Worm (Caenorhabditis elegans) whole organism, young adult: ENCODE results near the gene M03D4.4.

Source experiments
- B0261.1 ChIP-seq: sonication (generic microtip); optimal IDR thresholded peaks from 2 replicates; lab custom pipeline; 2016; ENCODE audit warnings: mild to moderate bottlenecking, missing genetic modification characterization, moderate library complexity, missing compliant biosample characterization
- F39B2.1 ChIP-seq: fragments of 200-800 bp; sonication (Bioruptor generic); IDR thresholded peaks from 2 replicates; pipeline ENCODE4 v1.3.6; 2022; ENCODE audit warnings: missing genetic modification reagents, missing genetic modification characterization, missing compliant biosample characterization
- T26A5.8 ChIP-seq: sonication (generic microtip); optimal IDR thresholded peaks from 2 replicates; lab custom pipeline; 2016; ENCODE audit warnings: missing genetic modification characterization, missing compliant biosample characterization
- Y56A3A.18 ChIP-seq: fragments of 200-800 bp; sonication (Bioruptor generic); IDR thresholded peaks from 2 replicates; pipeline ENCODE4 v1.3.6; 2022; ENCODE audit warnings: missing genetic modification reagents, missing genetic modification characterization, missing compliant biosample characterization
- Y67H2A.10 ChIP-seq: fragments of 200-800 bp; sonication (Bioruptor generic); conservative IDR thresholded peaks from 2 replicates; pipeline ENCODE4 v1.3.6; 2022; ENCODE audit warnings: missing genetic modification reagents, missing genetic modification characterization, missing compliant biosample characterization
- aptf-3 ChIP-seq: fragments of 200-800 bp; sonication (Bioruptor generic); IDR thresholded peaks from 2 replicates; pipeline ENCODE4 v1.3.6; 2022; ENCODE audit warnings: missing genetic modification characterization, missing compliant biosample characterization
- athp-1 ChIP-seq: sonication (generic microtip); optimal IDR thresholded peaks from 2 replicates; lab custom pipeline; 2017; ENCODE audit warnings: mild to moderate bottlenecking, missing genetic modification characterization, missing compliant biosample characterization
- ceh-100 ChIP-seq: fragments of 200-800 bp; sonication (Bioruptor generic); IDR thresholded peaks from 2 replicates; pipeline ENCODE4 v1.3.6; 2022; ENCODE audit warnings: missing genetic modification reagents, missing genetic modification characterization, missing compliant biosample characterization
- dox-1 ChIP-seq: fragments of 200-800 bp; sonication (Bioruptor generic); IDR thresholded peaks from 2 replicates; pipeline ENCODE4 v1.3.6; 2022; ENCODE audit warnings: missing genetic modification reagents, missing genetic modification characterization, missing compliant biosample characterization
- dpff-1 ChIP-seq: sonication (generic microtip); optimal IDR thresholded peaks from 2 replicates; lab custom pipeline; 2017; ENCODE audit warnings: mild to moderate bottlenecking, missing genetic modification characterization, missing compliant biosample characterization
- ets-4 ChIP-seq: fragments of 200-800 bp; sonication (Bioruptor generic); optimal IDR thresholded peaks from 2 replicates; lab custom pipeline; 2018; ENCODE audit warnings: mild to moderate bottlenecking, missing genetic modification characterization, missing compliant biosample characterization
- gei-17 ChIP-seq: fragments of 200-800 bp; sonication (Bioruptor generic); optimal IDR thresholded peaks from 2 replicates; lab custom pipeline; 2018; ENCODE audit warnings: mild to moderate bottlenecking, missing genetic modification characterization, missing compliant biosample characterization
- hmg-1.2 ChIP-seq: fragments of 200-800 bp; sonication (Bioruptor generic); IDR thresholded peaks from 2 replicates; pipeline ENCODE4 v1.3.6; 2022; ENCODE audit warnings: missing genetic modification reagents, missing genetic modification characterization, missing compliant biosample characterization
- let-607 ChIP-seq, 2 experiments: fragments of 200-800 bp in 1 of 2; sonication (Bioruptor generic) in 1 of 2; sonication (generic microtip) in 1 of 2; optimal IDR thresholded peaks; 2 replicates each; lab custom pipeline; 2016 to 2018; ENCODE audit warnings: mild to moderate bottlenecking in 2 of 2, missing compliant biosample characterization in 2 of 2, missing genetic modification characterization in 2 of 2, moderate library complexity in 2 of 2, missing genotype in 1 of 2
- madf-10 ChIP-seq: sonication (generic microtip); optimal IDR thresholded peaks from 2 replicates; lab custom pipeline; 2016; ENCODE audit warnings: mild to moderate bottlenecking, missing genetic modification characterization, missing compliant biosample characterization
- madf-6 ChIP-seq: fragments of 200-800 bp; sonication (Bioruptor generic); IDR thresholded peaks from 2 replicates; pipeline ENCODE4 v1.3.6; 2022; ENCODE audit warnings: missing genetic modification reagents, missing genetic modification characterization, missing compliant biosample characterization
- mes-4 ChIP-seq: sonication (generic microtip); optimal IDR thresholded peaks from 2 replicates; lab custom pipeline; 2016; ENCODE audit warnings: missing genotype, missing genetic modification characterization, missing compliant biosample characterization
- nfya-2 ChIP-seq: fragments of 200-800 bp; sonication (Bioruptor generic); IDR thresholded peaks from 2 replicates; pipeline ENCODE4 v1.3.6; 2022; ENCODE audit warnings: missing genetic modification reagents, missing genetic modification characterization, missing compliant biosample characterization
- nhr-120 ChIP-seq: fragments of 200-800 bp; sonication (Bioruptor generic); IDR thresholded peaks from 2 replicates; pipeline ENCODE4 v1.3.6; 2022; ENCODE audit warnings: missing genetic modification characterization, missing compliant biosample characterization
- nhr-27 ChIP-seq: fragments of 200-800 bp; sonication (Bioruptor generic); optimal IDR thresholded peaks from 2 replicates; lab custom pipeline; 2018; ENCODE audit warnings: mild to moderate bottlenecking, missing genetic modification characterization, moderate library complexity, missing compliant biosample characterization
- nhr-90 ChIP-seq: sonication (generic microtip); optimal IDR thresholded peaks from 2 replicates; lab custom pipeline; 2016; ENCODE audit warnings: missing genotype, mild to moderate bottlenecking, missing genetic modification characterization, missing compliant biosample characterization
- pbrm-1 ChIP-seq: fragments of 200-800 bp; sonication (Bioruptor generic); IDR thresholded peaks from 2 replicates; pipeline ENCODE4 v1.3.6; 2022; ENCODE audit warnings: missing genetic modification reagents, missing genetic modification characterization, missing compliant biosample characterization
- rcor-1 ChIP-seq: fragments of 200-800 bp; sonication (Bioruptor generic); IDR thresholded peaks from 2 replicates; pipeline ENCODE4 v1.3.6; 2022; ENCODE audit warnings: missing genetic modification reagents, missing genetic modification characterization, missing compliant biosample characterization
- rpc-1 ChIP-seq, 2 experiments: fragments of 150-350 bp in 1 of 2; sonication (generic microtip) in 1 of 2; optimal IDR thresholded peaks; 2 replicates each; lab custom pipeline; 2014 to 2018; ENCODE audit warnings: missing biosample characterization in 1 of 2, missing genetic modification characterization in 1 of 2, missing genetic modification reagents in 1 of 2, missing genotype in 1 of 2
- snpc-1.3 ChIP-seq: sonication (generic microtip); optimal IDR thresholded peaks from 2 replicates; lab custom pipeline; 2017; ENCODE audit warnings: missing genetic modification characterization, mild to moderate bottlenecking, missing compliant biosample characterization, antibody characterized with exemption, moderate library complexity, missing genotype, missing genetic modification reagents; ENCODE audit not compliant: insufficient read depth
- snpc-4 ChIP-seq, 5 experiments: fragments of 150-350 bp in 1 of 5; sonication (generic microtip) in 4 of 5; optimal IDR thresholded peaks; 2 replicates each; lab custom pipeline; 2014 to 2018; ENCODE audit warnings: missing genetic modification characterization in 5 of 5, missing biosample characterization in 3 of 5, antibody characterized with exemption in 2 of 5, mild to moderate bottlenecking in 2 of 5, missing compliant biosample characterization in 2 of 5, missing genotype in 2 of 5, moderate library complexity in 2 of 5, missing genetic modification reagents in 1 of 5
- sptf-2 ChIP-seq: fragments of 200-800 bp; sonication (Bioruptor generic); optimal IDR thresholded peaks from 2 replicates; lab custom pipeline; 2018; ENCODE audit warnings: mild to moderate bottlenecking, missing genetic modification characterization, missing compliant biosample characterization
- tbp1 ChIP-seq: fragments of 200-800 bp; sonication (Bioruptor generic); optimal IDR thresholded peaks from 2 replicates; lab custom pipeline; 2018; ENCODE audit warnings: mild to moderate bottlenecking, missing genetic modification characterization, missing compliant biosample characterization
- unc-130 ChIP-seq: sonication (generic microtip); optimal IDR thresholded peaks from 2 replicates; lab custom pipeline; 2016; ENCODE audit warnings: missing genetic modification reagents, missing genetic modification characterization, missing compliant biosample characterization
- xnd-1 ChIP-seq: sonication (generic microtip); optimal IDR thresholded peaks from 2 replicates; lab custom pipeline; 2016; ENCODE audit warnings: missing genotype, missing genetic modification reagents, missing genetic modification characterization, missing compliant biosample characterization
- zim-3 ChIP-seq: sonication (generic microtip); optimal IDR thresholded peaks from 2 replicates; lab custom pipeline; 2017; ENCODE audit warnings: mild to moderate bottlenecking, missing genetic modification characterization, moderate library complexity, missing compliant biosample characterization
- ztf-18 ChIP-seq: sonication (generic microtip); optimal IDR thresholded peaks from 2 replicates; lab custom pipeline; 2016; ENCODE audit warnings: missing genotype, mild to moderate bottlenecking, missing genetic modification characterization, missing compliant biosample characterization

M03D4.4 gene

DNA sequence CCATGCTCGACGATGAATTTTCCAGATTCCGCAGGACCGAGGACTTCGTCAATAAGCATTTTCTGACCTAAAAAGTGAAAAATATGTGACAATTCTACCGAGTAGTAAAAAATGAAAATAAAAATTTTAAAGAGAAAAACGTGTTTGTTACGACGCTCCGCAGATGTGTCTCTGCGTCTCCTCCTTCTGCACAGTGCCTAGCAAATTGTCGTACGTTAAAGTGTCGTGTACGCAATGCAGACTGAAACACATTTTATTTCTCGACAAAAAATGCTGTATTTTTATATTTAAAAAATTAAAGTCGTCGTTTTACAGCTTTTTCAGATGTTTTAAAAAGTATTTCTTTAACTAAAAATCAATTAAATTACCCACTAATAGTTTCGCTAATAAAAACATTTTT, 29.7 kb upstream of the M03D4.4 start, which contains the start of gene C11D2.4:
TSS of gene C11D2.4 (minus strand) at position 128 of the 400 bp plus-strand sequence.
- TF ChIP-seq madf-10: no peak
- no peak for TF ChIP-seq Y67H2A.10
- no peak; the same call in 1 of the 2 replicates for TF ChIP-seq rcor-1 (GFP tag; lab: Robert Waterston, UW)
- peak; percentile 50 for TF ChIP-seq snpc-4 (GFP tag; optimal IDR thresholded peaks at IDR 0.05; lab: Kevin White, UChicago)
- peak; percentile 22 to 84 (median 80) for TF ChIP-seq snpc-4 (tag; optimal IDR thresholded peaks at IDR 0.05; lab: Kevin White, UChicago)
- no peak for TF ChIP-seq gei-17
- TF ChIP-seq hmg-1.2: peak; percentile 98
- peak; percentile 36 for TF ChIP-seq snpc-1.3 (tag; lab: Kevin White, UChicago)
- TF ChIP-seq nfya-2 (GFP tag; lab: Robert Waterston, UW): no peak
- TF ChIP-seq tbp1: peak; percentile 21
- no peak for TF ChIP-seq aptf-3
- no peak for TF ChIP-seq F39B2.1 (GFP tag; lab: Robert Waterston, UW)

DNA sequence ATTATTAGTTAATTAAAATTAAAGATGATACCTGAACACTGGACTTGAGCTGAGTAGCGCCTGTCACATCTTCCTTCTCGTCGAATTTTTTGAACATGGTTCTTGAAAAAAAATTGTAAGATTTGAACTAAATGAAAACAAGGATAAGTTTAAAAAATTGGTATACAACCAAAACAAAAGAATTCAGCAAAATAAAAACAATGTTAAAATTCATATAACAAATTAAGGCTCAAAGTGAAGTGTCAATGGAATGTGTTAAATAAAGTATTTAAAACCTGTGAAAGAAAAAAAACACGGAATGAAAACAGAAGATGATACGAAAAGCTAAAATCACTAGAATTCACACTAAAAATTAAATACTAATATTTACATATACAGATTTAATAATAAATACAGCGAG, 28.2 kb upstream of the M03D4.4 start, which contains the start of gene C11D2.7:
TSS of gene C11D2.7 (minus strand) at position 101 of the 400 bp plus-strand sequence.
- TF ChIP-seq Y56A3A.18 (GFP tag; lab: Robert Waterston, UW): no peak
- TF ChIP-seq snpc-4 (GFP tag; optimal IDR thresholded peaks at IDR 0.05; lab: Kevin White, UChicago): peak; percentile 16
- TF ChIP-seq snpc-4 (tag; optimal IDR thresholded peaks at IDR 0.05; lab: Kevin White, UChicago): peak in 1 of 4 experiments; percentile 57

DNA sequence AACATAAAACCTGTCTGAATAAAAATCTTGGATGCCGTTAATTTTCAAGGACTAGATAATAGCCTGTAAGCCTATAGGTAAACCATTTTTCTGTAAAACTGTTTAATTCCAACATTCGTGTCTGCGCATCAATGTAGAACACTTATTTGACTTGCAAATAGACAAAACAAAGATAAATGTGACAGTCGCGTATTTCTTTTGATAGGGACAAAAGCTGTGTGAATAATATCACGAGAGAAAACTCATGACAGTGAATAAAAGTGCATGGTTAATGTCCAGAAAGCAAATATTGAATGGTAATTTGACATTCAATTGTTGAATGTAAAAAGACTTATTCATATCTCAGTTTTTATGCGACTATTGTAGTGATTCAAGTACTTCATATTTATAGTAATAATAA, 24.4 kb upstream of the M03D4.4 start, which contains the start of gene C11D2.3:
TSS of gene C11D2.3 (plus strand) at position 301 of the 400 bp plus-strand sequence.
- TF ChIP-seq let-607 (tag; optimal IDR thresholded peaks at IDR 0.05; lab: Kevin White, UChicago): no peak
- TF ChIP-seq ztf-18 (tag; lab: Kevin White, UChicago): no peak
- TF ChIP-seq nhr-120 (GFP tag; lab: Robert Waterston, UW): no peak
- no peak for TF ChIP-seq Y56A3A.18 (GFP tag; lab: Robert Waterston, UW)
- TF ChIP-seq xnd-1 (tag; lab: Kevin White, UChicago): no peak
- TF ChIP-seq madf-6 (GFP tag; lab: Robert Waterston, UW): no peak
- no peak for TF ChIP-seq ets-4
- no peak for TF ChIP-seq athp-1 (tag; lab: Kevin White, UChicago)
- TF ChIP-seq rpc-1 (optimal IDR thresholded peaks at IDR 0.05; lab: Kevin White, UChicago): no peak
- TF ChIP-seq rpc-1 (tag; optimal IDR thresholded peaks at IDR 0.05; lab: Kevin White, UChicago): no peak
- no peak for TF ChIP-seq nhr-27
- TF ChIP-seq ceh-100: no peak
- TF ChIP-seq nhr-90: no peak
- TF ChIP-seq T26A5.8 (tag; lab: Kevin White, UChicago): no peak
- TF ChIP-seq pbrm-1 (GFP tag; lab: Robert Waterston, UW): no peak
- no peak for TF ChIP-seq mes-4 (tag; lab: Kevin White, UChicago)
- TF ChIP-seq, all 124 proteins: peak for 0

DNA sequence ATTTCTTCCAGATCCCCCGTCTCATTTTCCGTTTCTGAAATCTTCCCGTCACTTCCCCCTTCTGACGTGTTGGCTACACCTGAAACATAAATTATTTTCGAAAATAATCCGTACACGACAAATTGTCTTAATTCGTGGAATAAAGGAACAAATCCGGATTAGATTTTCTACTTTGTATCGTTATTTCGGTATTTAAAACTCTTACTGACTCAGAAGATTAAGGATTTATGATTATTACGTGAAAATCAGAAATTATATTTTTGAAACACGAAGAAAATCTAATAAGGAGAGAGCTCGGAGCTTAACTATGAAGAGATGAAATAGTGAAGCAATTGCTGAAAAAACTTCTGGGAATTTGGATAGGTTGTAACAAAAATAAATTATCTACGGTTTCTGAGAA, 22.3 kb upstream of the M03D4.4 start:
- TF ChIP-seq sptf-2 (GFP tag; lab: Kevin White, UChicago) (no peak), dox-1 (no peak), zim-3 (tag; lab: Kevin White, UChicago) (no peak), Y56A3A.18 (GFP tag; lab: Robert Waterston, UW) (no peak), B0261.1 (tag; lab: Kevin White, UChicago) (no peak), let-607 (tag; optimal IDR thresholded peaks at IDR 0.05; lab: Kevin White, UChicago) (no peak), dpff-1 (no peak), unc-130 (no peak)
